Worm (Caenorhabditis elegans) whole organism, L4 larva: ENCODE results near the gene sdz-23.
A peak's percentile ranks its signal among the peaks of the same experiment; 100 is the strongest.

Source experiments
- F49E8.2 ChIP-seq: sonication (generic microtip); optimal IDR thresholded peaks from 2 replicates; lab custom pipeline; 2016; ENCODE audit warnings: missing compliant biosample characterization, mild to moderate bottlenecking, missing genetic modification characterization, borderline replicate concordance
- R02D3.7 ChIP-seq: fragments of 150-350 bp; sonication (generic microtip); optimal IDR thresholded peaks from 3 replicates; lab custom pipeline; 2014; ENCODE audit warnings: missing biosample characterization, missing genetic modification characterization
- Y105C5A.15 ChIP-seq: fragments of 200-800 bp; sonication (Bioruptor generic); IDR thresholded peaks from 2 replicates; pipeline ENCODE4 v1.3.6; 2022; ENCODE audit warnings: missing genetic modification characterization, missing compliant biosample characterization
- Y48G9A.11 ChIP-seq: fragments of 200-800 bp; sonication (Bioruptor generic); IDR thresholded peaks from 2 replicates; pipeline ENCODE4 v1.3.6; 2022; ENCODE audit warnings: missing genetic modification reagents, missing genetic modification characterization, missing compliant biosample characterization
- Y75B8A.6 ChIP-seq: fragments of 200-800 bp; sonication (Bioruptor generic); IDR thresholded peaks from 2 replicates; pipeline ENCODE4 v1.3.6; 2022; ENCODE audit warnings: missing genetic modification reagents, missing genetic modification characterization, missing compliant biosample characterization
- ZK546.5 ChIP-seq, 2 experiments: sonication (generic microtip); optimal IDR thresholded peaks; 2 replicates each; lab custom pipeline; 2017; ENCODE audit warnings: missing biosample characterization in 2 of 2, missing genetic modification characterization in 2 of 2
- aha-1 ChIP-seq: fragments of 150-350 bp; peaks from one replicate; lab custom pipeline; 2014; ENCODE audit warnings: missing biosample characterization, missing genetic modification characterization
- arid-1 ChIP-seq: fragments of 200-800 bp; sonication (Bioruptor generic); conservative IDR thresholded peaks from 2 replicates; pipeline ENCODE4 v1.3.6; 2022; ENCODE audit warnings: missing genetic modification reagents, missing genetic modification characterization, missing compliant biosample characterization
- attf-4 ChIP-seq: sonication (generic microtip); optimal IDR thresholded peaks from 3 replicates; lab custom pipeline; 2017; ENCODE audit warnings: missing biosample characterization, missing genetic modification characterization
- ces-1 ChIP-seq: fragments of 150-350 bp; sonication (generic microtip); optimal IDR thresholded peaks from 4 replicates; lab custom pipeline; 2014; ENCODE audit warnings: missing biosample characterization, missing genetic modification reagents, missing genetic modification characterization
- dmd-6 ChIP-seq: fragments of 200-800 bp; sonication (Bioruptor generic); IDR thresholded peaks from 2 replicates; pipeline ENCODE4 v1.3.6; 2022; ENCODE audit warnings: missing genetic modification reagents, missing genetic modification characterization, missing compliant biosample characterization
- dmd-8 ChIP-seq: fragments of 200-800 bp; sonication (Bioruptor generic); IDR thresholded peaks from 2 replicates; pipeline ENCODE4 v1.3.6; 2022; ENCODE audit warnings: missing genetic modification characterization, missing compliant biosample characterization
- dpl-1 ChIP-seq: fragments of 150-350 bp; optimal IDR thresholded peaks from 2 replicates; lab custom pipeline; 2014; ENCODE audit warnings: missing biosample characterization, missing genetic modification reagents, missing genetic modification characterization
- fos-1 ChIP-seq: fragments of 150-350 bp; optimal IDR thresholded peaks from 2 replicates; lab custom pipeline; 2014; ENCODE audit warnings: missing biosample characterization, missing genetic modification characterization
- hif-1 ChIP-seq, 2 experiments: sonication (generic microtip); optimal IDR thresholded peaks; 2 replicates each; lab custom pipeline; 2016 to 2017; ENCODE audit warnings: missing compliant biosample characterization in 2 of 2, missing genetic modification characterization in 2 of 2, missing genetic modification reagents in 2 of 2, missing genotype in 2 of 2, mild to moderate bottlenecking in 1 of 2
- lim-7 ChIP-seq: fragments of 200-800 bp; sonication (Bioruptor generic); IDR thresholded peaks from 2 replicates; pipeline ENCODE4 v1.3.6; 2022; ENCODE audit warnings: missing genetic modification characterization, missing compliant biosample characterization
- lin-15B ChIP-seq: fragments of 150-350 bp; sonication (generic microtip); optimal IDR thresholded peaks from 3 replicates; lab custom pipeline; 2014; ENCODE audit warnings: missing biosample characterization, missing genetic modification characterization
- lin-29 ChIP-seq: fragments of 200-800 bp; sonication (Bioruptor generic); IDR thresholded peaks from 2 replicates; pipeline ENCODE4 v1.3.6; 2022; ENCODE audit warnings: missing genetic modification reagents, missing genetic modification characterization, missing compliant biosample characterization
- lin-39 ChIP-seq: fragments of 150-350 bp; optimal IDR thresholded peaks from 2 replicates; lab custom pipeline; 2014; ENCODE audit warnings: missing biosample characterization, missing genetic modification reagents, missing genetic modification characterization
- lsy-2 ChIP-seq, 2 experiments: fragments of 150-350 bp in 1 of 2; sonication (generic microtip) in 1 of 2; optimal IDR thresholded peaks; 2 replicates each; lab custom pipeline; 2014 to 2017; ENCODE audit warnings: missing biosample characterization in 2 of 2, missing genetic modification characterization in 2 of 2
- madf-5 ChIP-seq, 2 experiments: fragments of 200-800 bp; sonication (Bioruptor generic); IDR thresholded peaks; 2 replicates each; pipeline ENCODE4 v1.3.6; 2022; ENCODE audit warnings: missing compliant biosample characterization in 2 of 2, missing genetic modification characterization in 2 of 2
- mdl-1 ChIP-seq, 2 experiments: fragments of 150-350 bp in 1 of 2; sonication (generic microtip) in 1 of 2; optimal IDR thresholded peaks; 2 replicates each; lab custom pipeline; 2014 to 2017; ENCODE audit warnings: missing biosample characterization in 2 of 2, missing genetic modification characterization in 2 of 2
- mdt-29 ChIP-seq: fragments of 200-800 bp; sonication (Bioruptor generic); IDR thresholded peaks from 2 replicates; pipeline ENCODE4 v1.3.6; 2022; ENCODE audit warnings: missing genetic modification reagents, missing genetic modification characterization, missing compliant biosample characterization
- mep-1 ChIP-seq: fragments of 150-350 bp; sonication (generic microtip); optimal IDR thresholded peaks from 3 replicates; lab custom pipeline; 2014; ENCODE audit warnings: missing biosample characterization, missing genetic modification characterization
- mxl-3 ChIP-seq: fragments of 200-800 bp; sonication (Bioruptor generic); optimal IDR thresholded peaks from 2 replicates; lab custom pipeline; 2018; ENCODE audit warnings: mild to moderate bottlenecking, missing genetic modification characterization, missing compliant biosample characterization
- nhr-10 ChIP-seq: fragments of 150-350 bp; optimal IDR thresholded peaks from 2 replicates; lab custom pipeline; 2014; ENCODE audit warnings: missing biosample characterization, missing genetic modification characterization
- nhr-25 ChIP-seq: sonication (generic microtip); optimal IDR thresholded peaks from 2 replicates; lab custom pipeline; 2017; ENCODE audit warnings: missing genetic modification characterization, mild to moderate bottlenecking, missing compliant biosample characterization, antibody characterized with exemption, moderate library complexity, borderline replicate concordance; ENCODE audit not compliant: insufficient read depth
- nhr-28 ChIP-seq: fragments of 150-350 bp; optimal IDR thresholded peaks from 2 replicates; lab custom pipeline; 2014; ENCODE audit warnings: missing biosample characterization, missing genetic modification characterization
- nhr-48 ChIP-seq: sonication (generic microtip); optimal IDR thresholded peaks from 2 replicates; lab custom pipeline; 2016; ENCODE audit warnings: mild to moderate bottlenecking, missing genetic modification characterization, missing compliant biosample characterization
- php-3 ChIP-seq: fragments of 200-800 bp; sonication (Bioruptor generic); IDR thresholded peaks from 2 replicates; pipeline ENCODE4 v1.3.6; 2022; ENCODE audit warnings: missing genetic modification reagents, missing genetic modification characterization, missing compliant biosample characterization
- skn-1 ChIP-seq: fragments of 150-350 bp; optimal IDR thresholded peaks from 2 replicates; lab custom pipeline; 2014; ENCODE audit warnings: missing biosample characterization, missing genetic modification characterization
- unc-62 ChIP-seq, 3 experiments: fragments of 150-350 bp in 1 of 3; sonication (generic microtip); optimal IDR thresholded peaks in 2 of 3; peaks in 1 of 3; 1 replicate in 1 of 3; 2 replicates in 2 of 3; lab custom pipeline; 2014 to 2017; ENCODE audit warnings: missing biosample characterization in 3 of 3, missing genetic modification characterization in 3 of 3, missing genetic modification reagents in 3 of 3, missing genotype in 1 of 3
- zfp-3 ChIP-seq: fragments of 200-800 bp; sonication (Bioruptor generic); conservative IDR thresholded peaks from 2 replicates; pipeline ENCODE4 v1.3.6; 2022; ENCODE audit warnings: missing genetic modification reagents, missing genetic modification characterization, missing compliant biosample characterization

The sdz-23 gene

DNA sequence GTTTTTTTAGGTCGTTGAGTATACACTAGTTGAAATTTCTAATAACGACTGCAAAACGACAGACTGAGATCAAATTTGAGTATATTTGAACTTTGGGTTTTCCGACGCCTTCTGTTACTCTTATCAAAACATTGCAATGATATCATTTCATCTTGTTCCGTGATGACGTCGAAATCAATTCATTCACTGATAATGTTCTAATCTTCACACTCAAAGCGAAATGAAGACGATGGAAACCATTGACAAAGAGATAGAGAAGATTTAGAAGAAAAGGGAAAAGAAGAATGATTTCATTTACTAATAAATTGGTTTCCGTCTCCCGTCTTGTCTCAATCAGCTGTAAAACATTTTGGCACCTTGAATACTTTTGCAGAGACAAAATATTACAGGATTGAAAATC, 26.2 kb upstream of the sdz-23 start:
- TF ChIP-seq nhr-28 (tag; lab: Kevin White, UChicago): peak; percentile 52
- TF ChIP-seq unc-62 (GFP tag; optimal IDR thresholded peaks at IDR 0.05 in 1 of 2; lab: Kevin White, UChicago): peak in 1 of 2 experiments; percentile 80
- TF ChIP-seq unc-62 (tag; optimal IDR thresholded peaks at IDR 0.05; lab: Kevin White, UChicago): no peak
- no peak for TF ChIP-seq php-3 (GFP tag; lab: Robert Waterston, UW)
- TF ChIP-seq F49E8.2 (tag; lab: Kevin White, UChicago): no peak
- TF ChIP-seq dmd-8 (GFP tag; lab: Robert Waterston, UW): no peak
- no peak for TF ChIP-seq mep-1 (tag; lab: Kevin White, UChicago)
- peak in 1 of 2 experiments; percentile 24 for TF ChIP-seq mdl-1 (tag; optimal IDR thresholded peaks at IDR 0.05; lab: Kevin White, UChicago)

DNA sequence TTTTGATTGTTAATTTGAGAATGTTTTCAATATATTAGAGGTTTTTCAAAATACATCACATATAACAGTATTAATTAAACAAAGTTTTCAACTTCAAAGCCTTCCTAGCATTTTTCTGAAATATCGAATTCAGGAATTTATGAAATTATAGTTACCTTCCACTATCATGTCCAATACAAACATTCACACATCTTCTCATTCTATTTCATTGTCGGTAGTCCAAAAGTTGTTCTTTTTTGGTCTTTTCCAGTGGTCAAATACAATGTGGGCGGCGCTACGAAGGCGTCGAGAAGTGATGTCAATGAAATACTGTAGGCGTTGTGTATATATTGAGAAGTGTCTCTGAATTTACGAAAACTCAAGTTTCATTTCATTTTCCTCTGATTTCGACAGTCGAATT, 23.7 kb upstream of the sdz-23 start, which contains the start of gene catp-3:
TSS of gene catp-3 (plus strand) at position 301 of the 400 bp plus-strand sequence.
- TF ChIP-seq lin-15B (tag; lab: Kevin White, UChicago) (no peak), lin-29 (no peak), skn-1 (tag; lab: Kevin White, UChicago) (no peak), lim-7 (GFP tag; lab: Robert Waterston, UW) (no peak), Y48G9A.11 (no peak), mdt-29 (GFP tag; lab: Robert Waterston, UW) (no peak), hif-1 (tag; optimal IDR thresholded peaks at IDR 0.05; lab: Kevin White, UChicago) (no peak), aha-1 (tag; lab: Kevin White, UChicago) (no peak), nhr-10 (tag; lab: Kevin White, UChicago) (no peak), dmd-6 (GFP tag; lab: Robert Waterston, UW) (no peak), zfp-3 (GFP tag; lab: Robert Waterston, UW) (no peak)

DNA sequence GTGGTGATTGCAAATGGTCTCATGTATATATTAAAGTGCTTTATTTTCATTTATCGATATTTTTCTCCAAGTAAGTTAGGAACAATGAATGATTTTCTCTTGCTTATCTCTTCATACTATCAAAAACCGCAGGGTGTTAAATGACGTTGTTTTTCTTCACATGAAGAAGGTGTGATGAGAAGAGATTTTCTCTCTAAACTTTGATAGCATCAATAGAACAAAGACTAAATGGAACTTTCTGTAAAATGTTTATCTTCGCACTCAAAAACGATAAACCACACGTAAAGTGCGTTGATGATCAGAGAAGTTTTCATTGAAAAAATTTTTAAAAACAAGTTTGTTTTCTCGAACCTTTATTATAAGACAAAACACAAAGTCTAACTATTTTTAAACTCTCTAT, 19.6 kb upstream of the sdz-23 start:
- TF ChIP-seq ces-1 (GFP tag; lab: Kevin White, UChicago) (no peak), nhr-28 (tag; lab: Kevin White, UChicago) (peak; percentile 27), mxl-3 (GFP tag; lab: Kevin White, UChicago) (no peak), lsy-2 (tag; optimal IDR thresholded peaks at IDR 0.05; lab: Kevin White, UChicago) (no peak), nhr-48 (tag; lab: Kevin White, UChicago) (peak; percentile 18), ZK546.5 (tag; optimal IDR thresholded peaks at IDR 0.05; lab: Kevin White, UChicago) (no peak), mdl-1 (tag; optimal IDR thresholded peaks at IDR 0.05; lab: Kevin White, UChicago) (peak in 1 of 2 experiments; percentile 32), attf-4 (tag; lab: Kevin White, UChicago) (no peak), lin-39 (tag; lab: Kevin White, UChicago) (no peak), mep-1 (tag; lab: Kevin White, UChicago) (no peak), unc-62 (GFP tag; optimal IDR thresholded peaks at IDR 0.05 in 1 of 2; lab: Kevin White, UChicago) (no peak), unc-62 (tag; optimal IDR thresholded peaks at IDR 0.05; lab: Kevin White, UChicago) (no peak), madf-5 (GFP tag; IDR thresholded peaks at IDR 0.05; lab: Robert Waterston, UW) (no peak), R02D3.7 (tag; lab: Kevin White, UChicago) (no peak)

ce11 chrV:8081579-8081978, 17.8 kb upstream of the sdz-23 start, which contains the start of gene str-131:
str-131 (minus strand) TSS chrV:8081679.
- TF ChIP-seq Y75B8A.6 (GFP tag; lab: Robert Waterston, UW) (no peak), dpl-1 (GFP tag; lab: Kevin White, UChicago) (no peak), nhr-25 (tag; lab: Kevin White, UChicago) (no peak), fos-1 (no peak), Y105C5A.15 (GFP tag; lab: Robert Waterston, UW) (no peak), arid-1 (GFP tag; lab: Robert Waterston, UW) (no peak)
- TF ChIP-seq, all 104 proteins: peak for 0
